Fruit fly (Drosophila melanogaster) whole organism, prepupa: ENCODE data around the gene Hasp.

Experiments used
- CG10631 ChIP-seq: fragments of 200-800 bp; sonication (Bioruptor generic); optimal IDR thresholded peaks from 2 replicates; lab custom pipeline; 2016; ENCODE audit warnings: missing biosample characterization, missing genetic modification characterization
- CG10669 ChIP-seq: fragments of 200-800 bp; sonication (Bioruptor generic); optimal IDR thresholded peaks from 3 replicates; lab custom pipeline; 2018; ENCODE audit warnings: missing biosample characterization, mild to moderate bottlenecking, missing genetic modification characterization, moderate library complexity
- CG11902 ChIP-seq: fragments of 200-800 bp; sonication (Bioruptor generic); optimal IDR thresholded peaks from 3 replicates; lab custom pipeline; 2016; ENCODE audit warnings: missing biosample characterization, missing genetic modification characterization
- CG1621 ChIP-seq: fragments of 200-800 bp; sonication (Bioruptor generic); optimal IDR thresholded peaks from 3 replicates; lab custom pipeline; 2018; ENCODE audit warnings: missing biosample characterization, mild to moderate bottlenecking, missing genetic modification characterization
- CG3032 ChIP-seq: fragments of 200-800 bp; optimal IDR thresholded peaks from 2 replicates; lab custom pipeline; 2019; ENCODE audit warnings: missing biosample characterization, mild to moderate bottlenecking, missing genetic modification characterization, moderate library complexity
- CG31627 ChIP-seq: fragments of 200-800 bp; sonication (Bioruptor generic); optimal IDR thresholded peaks from 3 replicates; lab custom pipeline; 2016; ENCODE audit warnings: missing biosample characterization, missing genetic modification characterization
- CG3919 ChIP-seq: fragments of 200-800 bp; sonication (Bioruptor generic); optimal IDR thresholded peaks from 3 replicates; lab custom pipeline; 2016; ENCODE audit warnings: missing biosample characterization, missing genetic modification characterization
- CG4318 ChIP-seq: fragments of 200-800 bp; sonication (Bioruptor generic); optimal IDR thresholded peaks from 3 replicates; lab custom pipeline; 2017; ENCODE audit warnings: missing biosample characterization, mild to moderate bottlenecking, missing genetic modification characterization
- CG6792 ChIP-seq: fragments of 200-800 bp; sonication (Bioruptor generic); optimal IDR thresholded peaks from 3 replicates; lab custom pipeline; 2016; ENCODE audit warnings: missing biosample characterization, missing genetic modification characterization
- CG6808 ChIP-seq: fragments of 200-800 bp; sonication (Bioruptor generic); optimal IDR thresholded peaks from 3 replicates; lab custom pipeline; 2017; ENCODE audit warnings: missing biosample characterization, missing genetic modification characterization, mild to moderate bottlenecking, moderate library complexity, missing genetic modification reagents
- CG8119 ChIP-seq: fragments of 200-800 bp; sonication (Bioruptor generic); IDR thresholded peaks from 3 replicates; pipeline ENCODE4 v1.3.6; 2022; ENCODE audit warnings: missing biosample characterization, missing genetic modification characterization
- CG8319 ChIP-seq: fragments of 200-800 bp; sonication (Bioruptor generic); optimal IDR thresholded peaks from 3 replicates; lab custom pipeline; 2016; ENCODE audit warnings: missing biosample characterization, missing genetic modification characterization
- CG8632 ChIP-seq: fragments of 200-800 bp; sonication (Bioruptor generic); optimal IDR thresholded peaks from 3 replicates; lab custom pipeline; 2016; ENCODE audit warnings: missing biosample characterization, missing genetic modification characterization
- CG9139 ChIP-seq: fragments of 200-800 bp; sonication (Bioruptor generic); optimal IDR thresholded peaks from 3 replicates; lab custom pipeline; 2017; ENCODE audit warnings: missing biosample characterization, mild to moderate bottlenecking, missing genetic modification characterization
- Eip75B ChIP-seq: fragments of 200-800 bp; sonication (Bioruptor generic); optimal IDR thresholded peaks from 3 replicates; lab custom pipeline; 2016; ENCODE audit warnings: missing biosample characterization, missing genetic modification characterization
- Ets21C ChIP-seq: fragments of 200-800 bp; sonication (Bioruptor generic); optimal IDR thresholded peaks from 3 replicates; lab custom pipeline; 2016; ENCODE audit warnings: missing biosample characterization, missing genetic modification characterization
- Ets96B ChIP-seq: fragments of 200-800 bp; optimal IDR thresholded peaks from 2 replicates; lab custom pipeline; 2019; ENCODE audit warnings: missing biosample characterization, mild to moderate bottlenecking, missing genetic modification characterization, moderate library complexity
- Gug ChIP-seq: fragments of 200-800 bp; sonication (Bioruptor generic); IDR thresholded peaks from 2 replicates; pipeline ENCODE4 v1.3.6; 2022; ENCODE audit warnings: missing biosample characterization, missing genetic modification characterization
- Hr38 ChIP-seq: sonication (Bioruptor generic); optimal IDR thresholded peaks from 2 replicates; lab custom pipeline; 2016; ENCODE audit warnings: missing biosample characterization, missing genetic modification characterization
- Hr39 ChIP-seq: fragments of 200-800 bp; sonication (Bioruptor generic); optimal IDR thresholded peaks from 2 replicates; lab custom pipeline; 2016; ENCODE audit warnings: missing biosample characterization, missing genetic modification characterization
- Met ChIP-seq: fragments of 200-800 bp; sonication (Bioruptor generic); optimal IDR thresholded peaks from 3 replicates; lab custom pipeline; 2016; ENCODE audit warnings: missing biosample characterization, missing genetic modification characterization
- OdsH ChIP-seq: fragments of 200-800 bp; sonication (Bioruptor generic); optimal IDR thresholded peaks from 3 replicates; lab custom pipeline; 2016; ENCODE audit warnings: missing biosample characterization, missing genetic modification characterization
- Sox102F ChIP-seq: fragments of 200-800 bp; sonication (Bioruptor generic); optimal IDR thresholded peaks from 2 replicates; lab custom pipeline; 2016; ENCODE audit warnings: missing biosample characterization, mild to moderate bottlenecking, missing genetic modification characterization
- Sox14 ChIP-seq: fragments of 200-800 bp; sonication (Bioruptor generic); optimal IDR thresholded peaks from 3 replicates; lab custom pipeline; 2016; ENCODE audit warnings: missing biosample characterization, missing genetic modification characterization
- Sox15 ChIP-seq: fragments of 200-800 bp; sonication (Bioruptor generic); optimal IDR thresholded peaks from 3 replicates; lab custom pipeline; 2016; ENCODE audit warnings: missing biosample characterization, missing genetic modification characterization
- achi ChIP-seq: fragments of 200-800 bp; sonication (Bioruptor generic); optimal IDR thresholded peaks from 3 replicates; lab custom pipeline; 2016; ENCODE audit warnings: missing biosample characterization, missing genetic modification characterization
- acj6 ChIP-seq: fragments of 200-800 bp; sonication (Bioruptor generic); optimal IDR thresholded peaks from 3 replicates; lab custom pipeline; 2016; ENCODE audit warnings: missing biosample characterization, missing genetic modification characterization
- cyc ChIP-seq: fragments of 200-800 bp; sonication (Bioruptor generic); optimal IDR thresholded peaks from 3 replicates; lab custom pipeline; 2016; ENCODE audit warnings: missing biosample characterization, missing genetic modification characterization
- dac ChIP-seq: fragments of 200-800 bp; sonication (Bioruptor generic); optimal IDR thresholded peaks from 2 replicates; lab custom pipeline; 2017; ENCODE audit warnings: missing biosample characterization, mild to moderate bottlenecking, missing genetic modification characterization
- eg ChIP-seq: fragments of 200-800 bp; sonication (Bioruptor generic); IDR thresholded peaks from 3 replicates; pipeline ENCODE4 v1.3.6; 2022; ENCODE audit warnings: missing biosample characterization, missing genetic modification characterization
- esn ChIP-seq: fragments of 200-800 bp; sonication (Bioruptor generic); optimal IDR thresholded peaks from 2 replicates; lab custom pipeline; 2016; ENCODE audit warnings: missing biosample characterization, mild to moderate bottlenecking, missing genetic modification characterization, moderate library complexity
- fd59A ChIP-seq: fragments of 200-800 bp; sonication (Bioruptor generic); optimal IDR thresholded peaks from 2 replicates; lab custom pipeline; 2017; ENCODE audit warnings: missing biosample characterization, mild to moderate bottlenecking, missing genetic modification characterization, missing genetic modification reagents
- lz ChIP-seq: fragments of 200-800 bp; sonication (Bioruptor generic); optimal IDR thresholded peaks from 3 replicates; lab custom pipeline; 2016; ENCODE audit warnings: missing biosample characterization, missing genetic modification characterization
- pdm3 ChIP-seq: fragments of 200-800 bp; sonication (Bioruptor generic); optimal IDR thresholded peaks from 3 replicates; lab custom pipeline; 2016; ENCODE audit warnings: missing biosample characterization, missing genetic modification characterization
- salr ChIP-seq, 2 experiments: fragments of 200-800 bp; sonication (Bioruptor generic); optimal IDR thresholded peaks; 3 replicates each; lab custom pipeline; 2016 to 2018; ENCODE audit warnings: missing biosample characterization in 2 of 2, missing genetic modification characterization in 2 of 2, mild to moderate bottlenecking in 1 of 2
- ss ChIP-seq, 2 experiments: fragments of 200-800 bp; sonication (Bioruptor generic); optimal IDR thresholded peaks; 2 replicates in 1 of 2; 3 replicates in 1 of 2; lab custom pipeline; 2017 to 2018; ENCODE audit warnings: mild to moderate bottlenecking in 2 of 2, missing biosample characterization in 2 of 2, missing genetic modification characterization in 2 of 2, moderate library complexity in 1 of 2
- svp ChIP-seq: fragments of 200-800 bp; sonication (Bioruptor generic); peaks from one replicate; lab custom pipeline; 2016; ENCODE audit warnings: missing biosample characterization, missing genetic modification characterization
- topi ChIP-seq: fragments of 200-800 bp; sonication (Bioruptor generic); optimal IDR thresholded peaks from 3 replicates; lab custom pipeline; 2016; ENCODE audit warnings: missing biosample characterization, missing genetic modification characterization
- vri ChIP-seq: fragments of 200-800 bp; sonication (Bioruptor generic); optimal IDR thresholded peaks from 3 replicates; lab custom pipeline; 2016; ENCODE audit warnings: missing biosample characterization, mild to moderate bottlenecking, missing genetic modification characterization

Gene Hasp

DNA sequence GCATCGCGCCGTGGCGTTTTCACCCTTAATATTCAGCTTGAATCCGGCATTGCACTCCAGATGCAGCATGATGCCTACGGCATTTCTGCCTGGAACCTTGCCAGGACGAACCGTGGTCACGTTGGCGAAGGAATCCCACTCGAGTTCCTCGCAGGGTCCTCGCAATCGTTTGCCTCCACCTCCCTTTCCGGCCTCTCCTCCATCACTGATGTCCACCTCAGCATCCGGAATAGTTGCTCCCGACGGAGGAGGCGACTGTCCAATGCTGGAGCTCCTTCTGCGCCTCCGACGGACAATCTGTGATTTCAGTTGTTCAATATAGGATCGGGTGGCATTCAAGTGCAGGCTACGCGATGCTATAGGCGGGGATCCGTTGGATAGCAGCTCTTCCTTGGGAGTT is 4.8 kb downstream of the Hasp start:
- TF ChIP-seq CG3919 (GFP tag; lab: Kevin White, UChicago) (no peak), topi (GFP tag; lab: Kevin White, UChicago) (no peak), CG6808 (GFP tag; lab: Kevin White, UChicago) (no peak), CG8632 (GFP tag; lab: Kevin White, UChicago) (no peak), CG10631 (no peak)
- TF ChIP-seq, all 60 proteins: peak for 0

DNA sequence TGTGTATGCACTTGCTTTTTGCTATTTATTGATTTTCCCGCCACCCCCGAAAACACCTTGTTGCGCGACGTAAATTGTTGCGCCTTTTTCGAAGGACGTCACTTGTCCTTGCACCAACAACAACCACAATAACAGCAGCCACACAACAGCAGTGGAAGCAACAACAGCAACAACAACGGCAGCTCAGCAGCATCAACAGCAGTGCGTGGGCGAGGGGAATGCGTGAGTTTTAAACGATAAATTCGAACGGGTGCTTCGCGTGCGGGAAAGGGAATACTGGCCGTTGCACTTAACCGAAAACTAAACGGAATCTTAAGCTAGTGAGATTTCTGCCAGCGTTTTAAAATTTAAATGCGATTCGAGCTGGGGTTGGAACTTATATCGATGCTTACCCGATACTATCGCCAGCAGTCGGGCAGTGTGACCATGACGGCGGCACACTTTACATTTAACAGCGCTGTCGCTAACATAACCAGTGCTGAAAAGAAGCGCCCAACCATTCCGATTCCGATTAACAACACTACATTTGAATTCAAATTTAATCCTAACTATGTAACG is 8.6 kb downstream of the Hasp start, which contains the start of gene cyst:
cyst (minus strand) TSS at position 404 of the 558 bp plus-strand sequence.
- peak; percentile 34 for TF ChIP-seq CG31627 (GFP tag; lab: Kevin White, UChicago)
- peak; percentile 36 for TF ChIP-seq Sox14
- peak; percentile 43 for TF ChIP-seq esn
- peak; percentile 47 for TF ChIP-seq cyc (GFP tag; lab: Kevin White, UChicago)
- no peak for TF ChIP-seq Hr38 (GFP tag; lab: Kevin White, UChicago)
- TF ChIP-seq Eip75B (GFP tag; lab: Kevin White, UChicago) = no peak
- TF ChIP-seq eg (GFP tag; lab: Robert Waterston, UW) = 0 out of 3 replicates have a peak, but pooled peaks have one; percentile 37
- TF ChIP-seq, all 60 proteins: peak for 5

DNA sequence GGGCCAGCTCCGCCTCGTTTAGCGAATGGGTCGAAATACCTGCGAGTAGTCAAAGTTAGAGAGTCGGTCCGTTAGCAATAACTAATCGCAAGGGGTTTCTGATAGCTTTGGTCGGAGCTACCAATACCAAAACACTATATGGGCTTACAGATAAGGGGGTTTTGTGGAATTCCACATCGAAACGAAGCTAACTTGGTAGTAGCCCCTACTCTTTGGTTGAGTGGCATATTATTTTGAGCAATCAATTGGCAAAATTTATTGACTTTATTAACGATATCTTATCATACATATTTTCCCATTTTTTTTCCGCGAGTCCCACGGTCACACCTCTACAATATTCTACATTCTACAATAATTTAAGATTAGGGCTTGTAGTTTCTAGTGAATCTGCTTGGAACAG is 10.7 kb downstream of the Hasp start:
- TF ChIP-seq fd59A (no peak), topi (GFP tag; lab: Kevin White, UChicago) (no peak), CG10631 (no peak), CG10669 (GFP tag; lab: Kevin White, UChicago) (no peak), CG11902 (GFP tag; lab: Kevin White, UChicago) (no peak), Ets96B (tag; lab: Kevin White, UChicago) (no peak), achi (GFP tag; lab: Kevin White, UChicago) (no peak)

DNA sequence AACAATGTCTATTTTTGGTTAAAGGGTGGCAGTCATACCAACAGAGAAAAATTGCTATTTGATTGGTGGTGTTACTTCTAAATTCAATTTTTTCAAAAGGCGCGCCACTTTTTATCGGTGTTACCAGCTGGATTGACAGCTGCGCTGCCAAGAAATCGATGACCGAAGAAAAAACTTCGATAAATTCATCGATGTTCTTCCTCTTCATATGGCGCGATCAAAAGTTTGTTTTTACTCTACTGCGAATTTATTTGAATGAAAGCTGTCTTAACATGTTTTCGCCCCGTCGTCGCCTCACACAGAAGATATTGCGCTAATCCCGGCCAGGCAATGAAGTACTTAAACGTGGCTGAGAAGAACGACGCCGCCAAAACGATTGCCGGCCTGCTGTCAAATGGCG is 19.0 kb downstream of the Hasp start, which contains the start of gene Top3alpha:
Top3alpha (plus strand) TSS at position 186 of the 400 bp plus-strand sequence.
- TF ChIP-seq Ets21C (no peak), fd59A (no peak), salr (GFP tag; optimal IDR thresholded peaks at IDR 0.05; lab: Kevin White, UChicago) (no peak), Ets96B (tag; lab: Kevin White, UChicago) (no peak), OdsH (GFP tag; lab: Kevin White, UChicago) (no peak), Eip75B (GFP tag; lab: Kevin White, UChicago) (no peak), achi (GFP tag; lab: Kevin White, UChicago) (no peak), Sox102F (GFP tag; lab: Kevin White, UChicago) (no peak), CG1621 (tag; lab: Kevin White, UChicago) (no peak), acj6 (GFP tag; lab: Kevin White, UChicago) (no peak), CG6792 (GFP tag; lab: Kevin White, UChicago) (no peak), Sox15 (GFP tag; lab: Kevin White, UChicago) (no peak)
- TF ChIP-seq, all 60 proteins: peak for 0

DNA sequence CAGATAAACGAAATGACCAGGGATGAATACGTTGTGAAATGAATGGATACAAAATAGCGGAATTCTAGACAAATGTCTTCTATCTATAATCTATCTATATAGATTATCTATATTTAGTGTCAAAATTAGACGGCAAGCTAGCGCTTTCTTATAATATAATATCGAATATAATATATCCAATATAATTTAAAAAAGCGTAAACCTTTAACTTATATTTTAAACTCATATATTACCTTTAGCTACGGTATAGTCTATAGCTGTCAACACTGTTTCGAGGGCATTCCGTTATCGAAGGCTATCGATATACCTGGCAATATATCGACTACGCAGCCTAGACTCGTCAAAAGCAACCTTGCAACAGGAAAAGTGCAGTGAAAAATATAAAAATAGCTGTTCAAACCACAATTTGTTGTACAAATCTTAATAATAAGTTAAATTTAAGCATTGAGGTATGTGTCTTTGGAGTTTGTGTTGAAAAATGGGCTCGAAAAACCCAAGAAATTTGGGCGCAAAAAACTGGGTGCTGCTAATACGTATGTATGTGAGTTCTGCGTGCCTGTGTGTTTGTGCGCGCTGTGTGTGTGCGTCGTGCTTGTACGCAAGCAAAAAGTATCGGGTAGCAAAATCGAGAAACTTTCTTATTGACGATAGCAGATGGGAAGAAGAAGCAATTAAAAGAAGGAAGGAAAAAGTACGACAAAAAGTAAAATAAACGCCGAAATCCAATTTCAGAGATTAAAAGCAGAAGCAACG is 23.9 kb downstream of the Hasp start, which contains the start of the genes swm and Ctu2:
swm (plus strand) TSS at position 318 of the 753 bp plus-strand sequence.
Ctu2 (minus strand) TSS at position 320 of the 753 bp plus-strand sequence.
- TF ChIP-seq Sox15 (GFP tag; lab: Kevin White, UChicago) (no peak), lz (GFP tag; lab: Kevin White, UChicago) (peak; percentile 37), CG8119 (GFP tag; lab: Robert Waterston, UW) (peak; percentile 50; the same call in 1 of the 3 replicates), dac (GFP tag; lab: Kevin White, UChicago) (no peak), CG4318 (no peak), ss (GFP tag; optimal IDR thresholded peaks at IDR 0.05; lab: Kevin White, UChicago) (no peak), vri (GFP tag; lab: Kevin White, UChicago) (no peak), Gug (GFP tag; lab: Robert Waterston, UW) (peak; percentile 42), acj6 (GFP tag; lab: Kevin White, UChicago) (no peak), CG8319 (GFP tag; lab: Kevin White, UChicago) (no peak), Met (no peak), pdm3 (GFP tag; lab: Kevin White, UChicago) (no peak), CG3032 (peak; percentile 72), achi (GFP tag; lab: Kevin White, UChicago) (peak; percentile 58), CG10669 (GFP tag; lab: Kevin White, UChicago) (no peak), fd59A (no peak), CG31627 (GFP tag; lab: Kevin White, UChicago) (peak; percentile 8), CG10631 (no peak), Hr39 (GFP tag; lab: Kevin White, UChicago) (no peak), topi (GFP tag; lab: Kevin White, UChicago) (no peak), CG9139 (GFP tag; lab: Kevin White, UChicago) (no peak), eg (GFP tag; lab: Robert Waterston, UW) (peak; percentile 40; the same call in 1 of the 3 replicates), esn (peak; percentile 41), svp (GFP tag; lab: Kevin White, UChicago) (peak; percentile 71)
